Fruit fly (Drosophila melanogaster) whole organism, embryonic: ENCODE measurements around the gene CG5500.

Experiments used
- Adf1 ChIP-seq: fragments of 200-800 bp; sonication (Bioruptor generic); IDR thresholded peaks from 2 replicates; pipeline ENCODE4 v1.3.6; 2022; ENCODE audit warnings: missing biosample characterization, missing genetic modification characterization
- Bgb ChIP-seq: fragments of 200-800 bp; sonication (Bioruptor generic); IDR thresholded peaks from 2 replicates; pipeline ENCODE4 v1.3.6; 2022; ENCODE audit warnings: missing biosample characterization, missing genetic modification characterization; ENCODE audit not compliant: partially characterized antibody
- Blimp-1 ChIP-seq: fragments of 200-800 bp; sonication (Bioruptor generic); optimal IDR thresholded peaks from 3 replicates; lab custom pipeline; 2018; ENCODE audit warnings: missing biosample characterization, missing genetic modification characterization, mild to moderate bottlenecking, moderate library complexity, missing genetic modification reagents
- CG10321 ChIP-seq: fragments of 200-800 bp; sonication (Bioruptor generic); IDR thresholded peaks from 2 replicates; pipeline ENCODE4 v1.3.6; 2022; ENCODE audit warnings: missing biosample characterization, missing genetic modification characterization
- CG12744 ChIP-seq: fragments of 200-800 bp; sonication (Bioruptor generic); optimal IDR thresholded peaks from 2 replicates; lab custom pipeline; 2016; ENCODE audit warnings: missing biosample characterization, missing genetic modification characterization
- CG13624 ChIP-seq: fragments of 200-800 bp; sonication (Bioruptor generic); optimal IDR thresholded peaks from 2 replicates; lab custom pipeline; 2016; ENCODE audit warnings: missing biosample characterization, missing genetic modification characterization
- CG15601 ChIP-seq: fragments of 200-800 bp; sonication (Bioruptor generic); optimal IDR thresholded peaks from 3 replicates; lab custom pipeline; 2019; ENCODE audit warnings: missing biosample characterization, mild to moderate bottlenecking, missing genetic modification characterization, moderate library complexity
- CG17359 ChIP-seq: fragments of 200-800 bp; sonication (Bioruptor generic); optimal IDR thresholded peaks from 3 replicates; lab custom pipeline; 2018; ENCODE audit warnings: missing biosample characterization, mild to moderate bottlenecking, missing genetic modification characterization, moderate library complexity
- CG1832 ChIP-seq: fragments of 200-800 bp; sonication (Bioruptor generic); optimal IDR thresholded peaks from 2 replicates; lab custom pipeline; 2017; ENCODE audit warnings: missing biosample characterization, mild to moderate bottlenecking, missing genetic modification characterization, inconsistent platforms
- CG2116 ChIP-seq: fragments of 200-800 bp; sonication (Bioruptor generic); optimal IDR thresholded peaks from 3 replicates; lab custom pipeline; 2018; ENCODE audit warnings: missing biosample characterization, mild to moderate bottlenecking, missing genetic modification characterization
- CG30431 ChIP-seq: fragments of 200-800 bp; sonication (Bioruptor generic); optimal IDR thresholded peaks from 2 replicates; lab custom pipeline; 2017; ENCODE audit warnings: missing biosample characterization, missing genetic modification characterization
- CG31388 ChIP-seq: fragments of 200-800 bp; sonication (Bioruptor generic); optimal IDR thresholded peaks from 2 replicates; lab custom pipeline; 2016; ENCODE audit warnings: missing biosample characterization, missing genetic modification characterization
- CG43689 ChIP-seq: fragments of 200-800 bp; sonication (Bioruptor generic); IDR thresholded peaks from 2 replicates; pipeline ENCODE4 v1.3.6; 2022; ENCODE audit warnings: missing biosample characterization, missing genetic modification characterization
- CG4404 ChIP-seq: fragments of 200-800 bp; sonication (Bioruptor generic); IDR thresholded peaks from 2 replicates; pipeline ENCODE4 v1.3.6; 2022; ENCODE audit warnings: missing biosample characterization, missing genetic modification characterization
- CG6272 ChIP-seq: fragments of 200-800 bp; sonication (Bioruptor generic); IDR thresholded peaks from 2 replicates; pipeline ENCODE4 v1.3.6; 2022; ENCODE audit warnings: missing biosample characterization, missing genetic modification characterization
- CG6683 ChIP-seq: fragments of 200-800 bp; sonication (Bioruptor generic); optimal IDR thresholded peaks from 2 replicates; lab custom pipeline; 2017; ENCODE audit warnings: missing biosample characterization, mild to moderate bottlenecking, missing genetic modification characterization, missing genetic modification reagents
- CG7271 ChIP-seq: fragments of 200-800 bp; sonication (Bioruptor generic); optimal IDR thresholded peaks from 2 replicates; lab custom pipeline; 2018; ENCODE audit warnings: missing biosample characterization, mild to moderate bottlenecking, missing genetic modification characterization, moderate library complexity
- CG8290 ChIP-seq, 3 experiments: fragments of 200-800 bp; sonication (Bioruptor generic); optimal IDR thresholded peaks; 2 replicates each; lab custom pipeline; 2016 to 2019; ENCODE audit warnings: missing biosample characterization in 3 of 3, missing genetic modification characterization in 3 of 3, mild to moderate bottlenecking in 2 of 3, moderate library complexity in 1 of 3
- CG8388 ChIP-seq: fragments of 200-800 bp; sonication (Bioruptor generic); optimal IDR thresholded peaks from 2 replicates; lab custom pipeline; 2019; ENCODE audit warnings: missing biosample characterization, mild to moderate bottlenecking, missing genetic modification characterization, moderate library complexity
- CG9437 ChIP-seq: fragments of 200-800 bp; sonication (Bioruptor generic); optimal IDR thresholded peaks from 2 replicates; lab custom pipeline; 2018; ENCODE audit warnings: missing biosample characterization, mild to moderate bottlenecking, missing genetic modification characterization
- CG9727 ChIP-seq: fragments of 200-800 bp; sonication (Bioruptor generic); optimal IDR thresholded peaks from 3 replicates; lab custom pipeline; 2017; ENCODE audit warnings: missing biosample characterization, mild to moderate bottlenecking, missing genetic modification characterization
- CHES-1-like ChIP-seq: fragments of 200-800 bp; sonication (Bioruptor generic); optimal IDR thresholded peaks from 2 replicates; lab custom pipeline; 2016; ENCODE audit warnings: missing biosample characterization, missing genetic modification characterization
- CkIIα-i1 ChIP-seq: fragments of 200-800 bp; sonication (Bioruptor generic); IDR thresholded peaks from 2 replicates; pipeline ENCODE4 v1.3.6; 2022; ENCODE audit warnings: missing biosample characterization, missing genetic modification characterization
- E2f2 ChIP-seq: fragments of 200-800 bp; sonication (Bioruptor generic); IDR thresholded peaks from 2 replicates; pipeline ENCODE4 v1.3.6; 2022; ENCODE audit warnings: missing biosample characterization, missing genetic modification characterization
- Eip74EF ChIP-seq, 2 experiments: fragments of 200-800 bp in 1 of 2; fragments of >200 bp in 1 of 2; sonication (Bioruptor generic) in 1 of 2; optimal IDR thresholded peaks; 2 replicates each; lab custom pipeline; 2017 to 2019; ENCODE audit warnings: missing biosample characterization in 2 of 2, missing genetic modification characterization in 2 of 2, mild to moderate bottlenecking in 1 of 2, moderate library complexity in 1 of 2
- Hey ChIP-seq: fragments of 200-800 bp; sonication (Bioruptor generic); optimal IDR thresholded peaks from 3 replicates; lab custom pipeline; 2018; ENCODE audit warnings: missing biosample characterization, mild to moderate bottlenecking, missing genetic modification characterization
- Sry-β ChIP-seq: fragments of 200-800 bp; sonication (Bioruptor generic); optimal IDR thresholded peaks from 2 replicates; lab custom pipeline; 2018; ENCODE audit warnings: missing biosample characterization, mild to moderate bottlenecking, missing genetic modification characterization, moderate library complexity
- al ChIP-seq: fragments of 200-800 bp; sonication (Bioruptor generic); IDR thresholded peaks from 2 replicates; pipeline ENCODE4 v1.3.6; 2022; ENCODE audit warnings: missing biosample characterization, missing genetic modification characterization
- ash1 ChIP-seq: fragments of 200-800 bp; sonication (Bioruptor generic); optimal IDR thresholded peaks from 2 replicates; lab custom pipeline; 2018; ENCODE audit warnings: missing biosample characterization, mild to moderate bottlenecking, missing genetic modification characterization
- disco-r ChIP-seq: fragments of 200-800 bp; sonication (Bioruptor generic); optimal IDR thresholded peaks from 2 replicates; lab custom pipeline; 2016; ENCODE audit warnings: missing biosample characterization, missing genetic modification characterization
- dmrt99B ChIP-seq: fragments of 200-800 bp; sonication (Bioruptor generic); optimal IDR thresholded peaks from 2 replicates; lab custom pipeline; 2018; ENCODE audit warnings: missing biosample characterization, mild to moderate bottlenecking, missing genetic modification characterization, moderate library complexity
- exex ChIP-seq: fragments of 200-800 bp; sonication (Bioruptor generic); optimal IDR thresholded peaks from 4 replicates; lab custom pipeline; 2018; ENCODE audit warnings: missing biosample characterization, mild to moderate bottlenecking, missing genetic modification characterization, moderate library complexity
- fru ChIP-seq: fragments of >200 bp; optimal IDR thresholded peaks from 2 replicates; lab custom pipeline; 2017
- gfzf ChIP-seq: fragments of 200-800 bp; sonication (Bioruptor generic); optimal IDR thresholded peaks from 2 replicates; lab custom pipeline; 2016; ENCODE audit warnings: missing biosample characterization, mild to moderate bottlenecking, missing genetic modification characterization, moderate library complexity
- hb ChIP-seq: fragments of 200-800 bp; sonication (Bioruptor generic); IDR thresholded peaks from 3 replicates; pipeline ENCODE4 v1.3.6; 2022; ENCODE audit warnings: missing biosample characterization, missing genetic modification characterization; ENCODE audit not compliant: partially characterized antibody
- ken ChIP-seq: fragments of 200-800 bp; sonication (Bioruptor generic); IDR thresholded peaks from 3 replicates; pipeline ENCODE4 v1.3.6; 2022; ENCODE audit warnings: missing biosample characterization, missing genetic modification characterization
- lola ChIP-seq, 3 experiments: fragments of >200 bp in 2 of 3; fragments of 200-800 bp in 1 of 3; sonication (Bioruptor generic) in 1 of 3; optimal IDR thresholded peaks; 2 replicates each; lab custom pipeline; 2017 to 2019; ENCODE audit warnings: missing biosample characterization in 3 of 3, missing genetic modification characterization in 3 of 3, mild to moderate bottlenecking in 1 of 3, moderate library complexity in 1 of 3
- maf-S ChIP-seq: fragments of 200-800 bp; sonication (Bioruptor generic); optimal IDR thresholded peaks from 2 replicates; lab custom pipeline; 2016; ENCODE audit warnings: missing biosample characterization, missing genetic modification characterization
- mld ChIP-seq: fragments of 200-800 bp; sonication (Bioruptor generic); IDR thresholded peaks from 3 replicates; pipeline ENCODE4 v1.3.6; 2022; ENCODE audit warnings: missing biosample characterization, missing genetic modification characterization; ENCODE audit not compliant: partially characterized antibody
- pum ChIP-seq: fragments of 200-800 bp; sonication (Bioruptor generic); optimal IDR thresholded peaks from 2 replicates; lab custom pipeline; 2016; ENCODE audit warnings: missing biosample characterization, missing genetic modification characterization
- repo ChIP-seq: fragments of 200-800 bp; sonication (Bioruptor generic); optimal IDR thresholded peaks from 2 replicates; lab custom pipeline; 2016; ENCODE audit warnings: missing biosample characterization, missing genetic modification characterization
- ro ChIP-seq: fragments of 200-800 bp; sonication (Bioruptor generic); IDR thresholded peaks from 2 replicates; pipeline ENCODE4 v1.3.6; 2022; ENCODE audit warnings: missing biosample characterization, missing genetic modification characterization
- row ChIP-seq: fragments of 200-800 bp; sonication (Bioruptor generic); IDR thresholded peaks from 3 replicates; pipeline ENCODE4 v1.3.6; 2022; ENCODE audit warnings: missing biosample characterization, missing genetic modification characterization
- sisA ChIP-seq: fragments of 200-800 bp; sonication (Bioruptor generic); IDR thresholded peaks from 2 replicates; pipeline ENCODE4 v1.3.6; 2022; ENCODE audit warnings: missing biosample characterization, missing genetic modification characterization
- slp2 ChIP-seq: fragments of 200-800 bp; sonication (Bioruptor generic); optimal IDR thresholded peaks from 2 replicates; lab custom pipeline; 2016; ENCODE audit warnings: missing biosample characterization, missing genetic modification characterization
- sug ChIP-seq: fragments of 200-800 bp; optimal IDR thresholded peaks from 2 replicates; lab custom pipeline; 2019; ENCODE audit warnings: missing biosample characterization, mild to moderate bottlenecking, missing genetic modification characterization, moderate library complexity
- tna ChIP-seq: fragments of 200-800 bp; sonication (Bioruptor generic); IDR thresholded peaks from 2 replicates; pipeline ENCODE4 v1.3.6; 2022; ENCODE audit warnings: missing biosample characterization, missing genetic modification characterization; ENCODE audit not compliant: partially characterized antibody
- tx ChIP-seq: fragments of 200-800 bp; sonication (Bioruptor generic); optimal IDR thresholded peaks from 2 replicates; lab custom pipeline; 2016; ENCODE audit warnings: missing biosample characterization, missing genetic modification characterization
- usp ChIP-seq: fragments of >200 bp; optimal IDR thresholded peaks from 2 replicates; lab custom pipeline; 2017; ENCODE audit warnings: missing biosample characterization, missing genetic modification characterization
- yki ChIP-seq: fragments of >200 bp; optimal IDR thresholded peaks from 3 replicates; lab custom pipeline; 2018

CG5500 gene

dm6 chr3R:26923830-26924333 is 47.5 kb downstream of the CG5500 start (continued):
- TF ChIP-seq hb, result no peak
- no peak; the same call in 1 of the 2 replicates for TF ChIP-seq ro (GFP tag; lab: Robert Waterston, UW)
- TF ChIP-seq mld (GFP tag; lab: Robert Waterston, UW), result no peak
- TF ChIP-seq CHES-1-like (GFP tag; lab: Kevin White, UChicago), result no peak
- 0 out of 3 replicates have a peak, but pooled peaks have one; percentile 14 for TF ChIP-seq row (GFP tag; lab: Robert Waterston, UW)
- TF ChIP-seq CG4404, result no peak
- TF ChIP-seq fru (lab: Kevin White, UChicago), result no peak
- TF ChIP-seq CG13624 (GFP tag; lab: Kevin White, UChicago), result peak; percentile 50
- no peak for TF ChIP-seq CG1832 (GFP tag; lab: Kevin White, UChicago)
- no peak for TF ChIP-seq ash1 (GFP tag; lab: Kevin White, UChicago)
- peak; percentile 23 for TF ChIP-seq CG15601 (tag; lab: Kevin White, UChicago)
- no peak for TF ChIP-seq CG6272 (GFP tag; lab: Robert Waterston, UW)
- TF ChIP-seq CG8290 (GFP tag; optimal IDR thresholded peaks at IDR 0.05; lab: Kevin White, UChicago), result no peak
- TF ChIP-seq CG8290 (tag; optimal IDR thresholded peaks at IDR 0.05; lab: Kevin White, UChicago), result no peak
- peak; percentile 76 for TF ChIP-seq dmrt99B (tag; lab: Kevin White, UChicago)
- no peak for TF ChIP-seq repo (GFP tag; lab: Kevin White, UChicago)
- TF ChIP-seq CG2116 (GFP tag; lab: Kevin White, UChicago), result no peak
- peak; percentile 8; the same call in 1 of the 2 replicates for TF ChIP-seq E2f2 (GFP tag; lab: Robert Waterston, UW)
- no peak for TF ChIP-seq CG43689 (GFP tag; lab: Robert Waterston, UW)
- TF ChIP-seq gfzf (GFP tag; lab: Kevin White, UChicago), result no peak
- no peak for TF ChIP-seq Hey
- no peak for TF ChIP-seq tna (GFP tag; lab: Robert Waterston, UW)
- peak; percentile 69 for TF ChIP-seq CG9727 (GFP tag; lab: Kevin White, UChicago)
- no peak for TF ChIP-seq CG31388 (GFP tag; lab: Kevin White, UChicago)
- no peak for TF ChIP-seq Adf1 (GFP tag; lab: Robert Waterston, UW)
- TF ChIP-seq maf-S (GFP tag; lab: Kevin White, UChicago), result no peak
- TF ChIP-seq CG7271 (tag; lab: Kevin White, UChicago), result no peak
- no peak for TF ChIP-seq CG12744 (GFP tag; lab: Kevin White, UChicago)
- TF ChIP-seq disco-r (GFP tag; lab: Kevin White, UChicago), result no peak
- TF ChIP-seq exex (tag; lab: Kevin White, UChicago), result peak; percentile 41
- TF ChIP-seq ken (GFP tag; lab: Robert Waterston, UW), result no peak
- peak; percentile 14 for TF ChIP-seq CG9437
- peak in 1 of 2 experiments; percentile 82 for TF ChIP-seq Eip74EF (GFP tag; optimal IDR thresholded peaks at IDR 0.05; lab: Kevin White, UChicago)
- TF ChIP-seq sug (tag; lab: Kevin White, UChicago), result no peak
- no peak for TF ChIP-seq slp2 (GFP tag; lab: Kevin White, UChicago)
- TF ChIP-seq Sry-β (GFP tag; lab: Kevin White, UChicago), result peak; percentile 3
- no peak for TF ChIP-seq yki (lab: Kevin White, UChicago)
- TF ChIP-seq Blimp-1, result peak; percentile 70
- TF ChIP-seq sisA (GFP tag; lab: Robert Waterston, UW), result no peak
- TF ChIP-seq CG8388 (GFP tag; lab: Kevin White, UChicago), result peak; percentile 6
- no peak for TF ChIP-seq CkIIα-i1 (GFP tag; lab: Robert Waterston, UW)
- TF ChIP-seq CG30431, result no peak
- TF ChIP-seq lola (GFP tag; optimal IDR thresholded peaks at IDR 0.05; lab: Kevin White, UChicago), result peak in 1 of 3 experiments; percentile 6
- TF ChIP-seq tx (GFP tag; lab: Kevin White, UChicago), result no peak
- peak; percentile 57 for TF ChIP-seq CG17359 (tag; lab: Kevin White, UChicago)
- no peak for TF ChIP-seq CG10321 (GFP tag; lab: Robert Waterston, UW)
- peak; percentile 30; the same call in 1 of the 2 replicates for TF ChIP-seq al (GFP tag; lab: Robert Waterston, UW)
- no peak for TF ChIP-seq usp
- no peak for TF ChIP-seq Bgb (GFP tag; lab: Robert Waterston, UW)
- peak; percentile 28 for TF ChIP-seq CG6683 (GFP tag; lab: Kevin White, UChicago)
- TF ChIP-seq pum (GFP tag; lab: Kevin White, UChicago), result no peak
